Worm (Caenorhabditis elegans): ENCODE results near the gene F47E1.1.

F47E1.1 gene

DNA sequence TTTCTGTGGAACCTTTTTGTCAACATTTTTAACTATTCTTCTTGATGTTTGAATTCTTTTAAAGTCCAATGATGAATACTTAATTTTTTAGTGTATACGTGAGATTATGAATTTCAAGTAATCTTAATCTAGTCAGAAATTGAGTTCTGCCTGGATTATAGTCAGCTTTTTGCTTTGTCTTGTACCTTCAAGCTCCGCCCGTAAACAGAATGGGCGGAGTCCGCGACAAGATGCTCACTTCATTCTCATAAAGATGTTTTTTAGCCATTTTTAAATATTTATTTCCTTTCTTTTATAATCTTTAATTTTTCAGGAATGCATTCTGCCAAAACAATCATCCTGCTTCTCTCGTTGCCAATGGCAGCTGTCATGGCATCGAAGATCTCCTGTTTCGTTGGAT lies at the start of gene F47E1.1:
TSS of gene F47E1.1 (plus strand) at position 301 of the 400 bp plus-strand sequence.
- TF ChIP-seq him-1 (tag; optimal IDR thresholded peaks at IDR 0.05), result no peak
- TF ChIP-seq W03F9.2 (tag; optimal IDR thresholded peaks at IDR 0.05), result no peak

DNA sequence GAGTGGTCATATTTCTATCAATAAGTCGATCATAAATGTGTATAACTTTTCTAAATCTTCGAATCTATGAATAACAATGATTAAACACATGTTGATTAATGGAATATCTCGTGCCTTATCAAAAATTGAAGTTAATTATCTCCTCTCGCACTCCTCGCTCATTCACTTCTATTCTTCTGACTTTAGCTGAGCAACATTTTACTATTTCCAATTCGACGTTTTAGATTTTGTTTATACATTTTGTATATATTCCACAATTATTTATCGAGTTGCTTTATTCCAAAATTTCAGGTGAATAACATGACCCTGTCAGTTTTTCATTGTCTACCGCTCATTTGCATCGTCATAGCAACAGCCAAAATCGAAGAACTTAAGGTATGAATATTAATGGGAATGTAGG lies 49.7 kb upstream of the F47E1.1 start, which contains the start of gene T25B6.3:
TSS of gene T25B6.3 (plus strand) at position 301 of the 400 bp plus-strand sequence.
- TF ChIP-seq him-1 (tag; optimal IDR thresholded peaks at IDR 0.05) (no peak), W03F9.2 (tag; optimal IDR thresholded peaks at IDR 0.05) (no peak), dao-5 (tag; optimal IDR thresholded peaks at IDR 0.05) (no peak)

DNA sequence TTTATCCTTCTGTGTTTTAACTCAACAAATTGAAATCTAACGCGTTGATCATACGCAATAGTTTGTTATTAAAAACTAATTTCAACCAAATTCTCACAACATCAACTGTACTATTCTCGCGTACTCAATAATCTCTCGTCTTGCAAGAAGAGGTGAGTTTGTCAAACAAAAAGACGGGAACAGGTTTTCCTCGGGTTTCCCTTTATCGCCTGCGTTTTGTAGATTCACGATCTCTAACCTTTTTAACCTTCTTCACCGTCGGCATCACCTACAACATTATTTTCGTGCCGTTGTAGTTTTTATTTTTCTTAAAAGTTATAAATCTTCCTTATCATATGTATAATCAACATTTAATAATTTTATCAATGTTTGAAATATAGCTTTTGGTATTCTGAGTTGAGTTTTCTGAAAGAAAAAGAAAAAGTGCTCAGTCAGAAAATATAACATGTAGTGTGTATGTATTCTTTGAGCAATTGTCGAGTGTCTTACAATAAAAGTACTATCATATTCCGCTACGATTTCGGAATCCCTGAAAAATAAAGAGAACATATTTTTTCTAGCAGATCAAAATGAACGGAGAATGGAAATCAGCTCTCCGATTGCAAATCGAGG lies 48.0 kb upstream of the F47E1.1 start, which contains the start of gene snf-12:
TSS of gene snf-12 (plus strand) at position 562 of the 612 bp plus-strand sequence.
- TF ChIP-seq him-1 (tag; optimal IDR thresholded peaks at IDR 0.05) (no peak), dao-5 (tag; optimal IDR thresholded peaks at IDR 0.05) (no peak), W03F9.2 (tag; optimal IDR thresholded peaks at IDR 0.05) (no peak)

DNA sequence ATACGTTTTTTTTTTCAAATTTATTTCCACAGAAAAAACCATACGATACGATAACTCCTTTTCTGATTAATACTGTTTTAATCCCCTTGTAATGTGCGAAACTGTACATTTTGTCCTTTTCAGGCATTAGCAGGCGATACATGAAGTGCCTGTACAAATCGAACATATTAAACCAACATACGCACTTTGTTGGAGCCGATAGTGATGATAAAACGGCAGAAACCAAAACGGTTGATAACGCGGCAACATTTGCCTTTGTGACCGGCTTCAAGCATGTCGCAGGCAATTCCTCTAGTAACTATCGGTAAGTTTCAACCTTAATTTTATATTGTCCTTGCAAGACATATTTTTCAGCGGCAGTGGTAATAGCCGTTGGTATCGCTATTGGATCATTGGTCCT lies 42.7 kb upstream of the F47E1.1 start, which contains the start of gene nep-22:
TSS of gene nep-22 (plus strand) at position 245 of the 400 bp plus-strand sequence.
- TF ChIP-seq W03F9.2 (tag; optimal IDR thresholded peaks at IDR 0.05) (no peak), dao-5 (tag; optimal IDR thresholded peaks at IDR 0.05) (no peak), him-1 (tag; optimal IDR thresholded peaks at IDR 0.05) (no peak)

DNA sequence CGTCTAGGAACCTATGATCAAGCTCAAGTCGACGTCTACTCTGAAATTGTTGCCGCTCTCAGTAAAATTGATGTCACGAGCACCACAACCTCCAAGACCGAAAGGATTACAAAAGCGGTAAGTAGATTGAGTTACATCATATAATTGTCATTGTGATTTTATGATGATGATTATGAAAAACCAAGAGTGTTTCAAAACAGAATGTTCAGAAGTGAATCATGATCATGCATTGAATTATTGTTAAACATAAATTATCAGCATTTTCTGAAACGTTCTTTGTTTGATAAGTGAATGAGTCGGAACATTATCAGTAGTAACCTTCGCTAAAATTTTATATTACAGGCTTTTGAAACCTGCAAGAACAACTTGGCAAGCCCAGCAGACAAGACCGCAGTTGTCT lies 41.8 kb upstream of the F47E1.1 start:
- no peak for TF ChIP-seq dao-5 (tag; optimal IDR thresholded peaks at IDR 0.05)
- TF ChIP-seq him-1 (tag; optimal IDR thresholded peaks at IDR 0.05), result no peak
- TF ChIP-seq W03F9.2 (tag; optimal IDR thresholded peaks at IDR 0.05), result no peak

DNA sequence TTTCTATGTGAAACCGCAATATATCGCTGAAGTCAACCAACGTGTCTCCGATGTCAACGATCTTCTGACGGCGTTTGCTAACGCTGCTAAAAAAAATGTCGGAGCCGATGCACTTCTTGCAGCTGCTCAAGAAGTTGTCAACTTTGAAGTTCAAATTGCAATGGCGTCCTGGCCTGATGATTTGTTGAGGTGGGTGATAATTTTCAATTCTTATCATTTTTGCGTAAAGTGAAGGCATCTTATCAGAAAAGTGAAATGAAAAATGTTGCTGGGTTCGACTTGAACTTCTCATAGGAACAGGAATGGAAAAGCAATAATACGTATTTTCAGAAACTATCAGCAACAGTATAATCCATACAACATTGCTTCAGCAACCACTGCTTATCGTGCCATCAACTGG lies 40.7 kb upstream of the F47E1.1 start:
- TF ChIP-seq W03F9.2 (tag; optimal IDR thresholded peaks at IDR 0.05), result no peak
- TF ChIP-seq dao-5 (tag; optimal IDR thresholded peaks at IDR 0.05), result no peak
- TF ChIP-seq him-1 (tag; optimal IDR thresholded peaks at IDR 0.05), result no peak

DNA sequence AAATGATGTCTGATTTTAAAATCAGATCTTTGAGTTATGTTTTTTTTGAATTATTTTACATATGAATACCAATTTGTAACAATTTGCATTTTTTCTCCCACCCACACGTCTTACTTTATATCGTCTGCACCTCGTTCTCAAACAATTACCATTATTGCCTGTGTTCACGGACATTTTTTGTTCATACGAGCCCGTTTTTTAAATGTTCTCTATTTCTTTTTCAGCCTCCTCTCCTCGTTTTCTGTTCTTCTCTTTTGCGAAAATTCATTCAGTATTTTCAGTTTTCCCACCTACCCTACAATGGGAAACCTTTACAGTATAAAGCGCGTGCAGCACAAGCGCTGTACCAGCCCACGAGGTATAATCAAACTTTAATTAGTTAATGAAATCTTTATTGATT lies 31.1 kb upstream of the F47E1.1 start, which contains the start of gene prdm-14:
TSS of gene prdm-14 (plus strand) at position 301 of the 400 bp plus-strand sequence.
- TF ChIP-seq him-1 (tag; optimal IDR thresholded peaks at IDR 0.05), result no peak
- TF ChIP-seq W03F9.2 (tag; optimal IDR thresholded peaks at IDR 0.05), result no peak
- no peak for TF ChIP-seq dao-5 (tag; optimal IDR thresholded peaks at IDR 0.05)

DNA sequence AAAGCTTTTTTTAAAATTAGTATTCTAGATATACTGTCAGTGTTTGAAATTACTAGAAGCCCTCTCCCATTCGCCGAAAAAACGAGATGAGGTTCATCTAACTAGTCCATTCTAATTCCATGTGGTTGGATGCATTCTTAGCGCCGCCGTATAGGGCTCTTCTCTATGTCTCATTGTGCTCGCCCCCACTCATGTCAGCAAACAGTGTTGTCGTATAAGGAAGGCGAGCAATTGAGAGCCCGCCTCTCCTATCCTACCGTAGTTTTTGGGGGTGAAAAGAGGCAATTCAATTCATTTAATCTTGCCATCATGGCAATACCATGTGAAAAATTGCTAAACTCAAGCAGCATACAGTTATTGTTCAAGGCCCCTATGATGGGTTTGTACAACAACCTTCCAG lies 28.3 kb upstream of the F47E1.1 start, which contains the start of gene F47E1.20:
TSS of gene F47E1.20 (plus strand) at position 301 of the 400 bp plus-strand sequence.
- TF ChIP-seq dao-5 (tag; optimal IDR thresholded peaks at IDR 0.05), result no peak
- no peak for TF ChIP-seq W03F9.2 (tag; optimal IDR thresholded peaks at IDR 0.05)
- TF ChIP-seq him-1 (tag; optimal IDR thresholded peaks at IDR 0.05), result no peak

DNA sequence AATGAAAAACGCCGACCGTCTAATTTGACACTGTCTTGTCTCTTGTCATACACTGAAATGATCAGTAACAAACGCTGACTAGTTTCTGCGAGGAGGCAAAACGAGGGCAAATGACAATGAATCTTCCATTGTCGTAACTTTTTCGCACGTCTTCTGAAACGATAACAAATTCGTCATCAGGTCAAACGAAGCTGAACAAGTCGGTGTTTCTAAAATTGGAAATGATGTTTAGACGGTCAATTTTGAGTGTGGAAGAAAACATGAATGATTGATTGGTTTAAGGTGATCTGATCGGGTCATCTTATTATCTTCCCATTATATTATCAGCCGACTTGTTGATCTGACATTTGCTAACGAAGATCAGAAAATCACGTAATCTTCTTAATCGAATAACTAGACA lies 23.6 kb upstream of the F47E1.1 start:
- TF ChIP-seq W03F9.2 (tag; optimal IDR thresholded peaks at IDR 0.05), result no peak

DNA sequence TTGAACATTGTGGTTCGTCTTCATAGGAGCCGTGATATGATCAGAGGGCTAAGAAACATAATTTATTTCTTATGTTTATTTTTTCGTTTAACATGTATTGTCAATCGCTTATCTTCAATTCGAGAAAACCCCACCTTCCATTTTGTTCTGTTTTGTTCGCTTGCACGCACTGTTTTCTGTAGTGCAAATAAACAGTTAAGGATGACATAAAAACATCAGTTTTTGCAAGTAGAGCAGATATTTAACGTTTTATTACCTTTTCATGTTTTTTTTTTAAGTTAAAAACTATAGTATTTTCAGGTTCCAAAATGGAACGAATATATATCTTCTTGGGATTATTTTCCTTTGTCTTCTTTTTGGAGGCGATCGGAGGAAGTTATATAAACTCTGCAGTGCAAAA lies 19.6 kb upstream of the F47E1.1 start, which contains the start of gene F47E1.2:
TSS of gene F47E1.2 (plus strand) at position 301 of the 400 bp plus-strand sequence.
- TF ChIP-seq dao-5 (tag; optimal IDR thresholded peaks at IDR 0.05), result no peak
- no peak for TF ChIP-seq W03F9.2 (tag; optimal IDR thresholded peaks at IDR 0.05)
- TF ChIP-seq him-1 (tag; optimal IDR thresholded peaks at IDR 0.05), result no peak

DNA sequence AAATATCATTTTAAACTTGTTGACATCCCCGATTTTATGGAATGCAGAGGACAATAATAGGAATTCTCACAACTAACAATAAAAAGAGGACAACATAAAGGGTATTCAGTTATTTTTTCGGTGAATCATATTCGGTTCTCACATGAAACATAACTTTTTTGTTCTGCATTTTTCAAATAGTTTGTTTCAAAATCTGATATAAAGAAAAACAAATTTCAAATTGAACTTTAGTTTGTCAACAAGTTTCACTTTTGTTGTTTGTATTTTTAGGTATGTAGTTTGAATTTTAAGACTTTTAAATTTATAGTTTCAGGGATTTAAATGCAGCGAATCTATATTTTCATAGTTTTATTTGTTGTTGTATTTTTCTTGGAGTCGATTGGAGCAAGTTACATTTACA lies 14.5 kb upstream of the F47E1.1 start, which contains the start of gene F47E1.4:
TSS of gene F47E1.4 (plus strand) at position 301 of the 400 bp plus-strand sequence.
- TF ChIP-seq W03F9.2 (tag; optimal IDR thresholded peaks at IDR 0.05) (no peak), him-1 (tag; optimal IDR thresholded peaks at IDR 0.05) (no peak), dao-5 (tag; optimal IDR thresholded peaks at IDR 0.05) (no peak)

DNA sequence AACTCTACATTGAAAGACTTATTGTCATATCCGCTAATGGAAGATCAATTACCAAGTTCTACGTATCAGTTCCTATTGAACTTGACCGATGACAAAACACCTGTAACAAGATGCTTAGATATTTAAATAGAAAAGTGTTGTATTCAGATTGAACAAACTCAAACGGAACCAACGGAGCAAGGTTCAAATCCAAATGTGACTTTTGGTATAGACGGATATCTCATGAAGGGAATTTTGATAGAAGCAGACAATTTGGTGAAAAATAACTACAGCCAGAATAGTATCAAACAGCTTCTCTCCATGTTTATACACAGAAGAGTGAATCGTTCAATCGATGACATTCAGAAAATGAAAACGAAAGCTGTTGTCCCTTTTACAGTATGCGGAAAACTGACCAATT lies 13.5 kb upstream of the F47E1.1 start:
- TF ChIP-seq W03F9.2 (tag; optimal IDR thresholded peaks at IDR 0.05) (no peak), dao-5 (tag; optimal IDR thresholded peaks at IDR 0.05) (no peak), him-1 (tag; optimal IDR thresholded peaks at IDR 0.05) (no peak)

DNA sequence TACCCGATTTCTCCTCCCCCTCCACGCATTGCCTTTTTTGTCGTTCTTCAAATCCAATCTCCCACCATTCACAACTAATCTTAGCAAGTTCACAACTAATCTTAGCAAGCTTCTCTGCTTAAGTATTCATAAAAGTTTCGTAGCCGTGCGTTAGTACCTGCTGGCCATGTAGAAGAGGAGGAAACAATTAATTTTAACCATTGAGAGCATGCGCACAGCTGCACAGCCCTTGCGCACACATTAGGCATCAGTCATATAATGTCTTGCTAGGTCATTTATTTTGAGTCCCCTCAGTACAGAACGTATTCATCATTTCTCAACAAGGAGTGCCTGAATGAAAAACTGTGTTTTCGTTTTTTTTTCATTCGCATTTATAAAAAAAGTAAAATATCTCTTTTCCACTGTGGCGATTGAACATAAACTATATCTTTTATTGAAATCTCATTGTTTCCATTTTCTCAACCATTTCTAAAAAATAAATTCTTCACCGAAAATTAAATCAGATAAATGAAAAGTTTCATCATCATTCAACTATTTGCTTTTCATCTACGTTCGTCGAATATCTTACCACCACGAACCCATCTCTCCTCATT lies 9.7 kb upstream of the F47E1.1 start:
- TF ChIP-seq W03F9.2 (tag; optimal IDR thresholded peaks at IDR 0.05) (no peak), him-1 (tag; optimal IDR thresholded peaks at IDR 0.05) (no peak), dao-5 (tag; optimal IDR thresholded peaks at IDR 0.05) (no peak)

DNA sequence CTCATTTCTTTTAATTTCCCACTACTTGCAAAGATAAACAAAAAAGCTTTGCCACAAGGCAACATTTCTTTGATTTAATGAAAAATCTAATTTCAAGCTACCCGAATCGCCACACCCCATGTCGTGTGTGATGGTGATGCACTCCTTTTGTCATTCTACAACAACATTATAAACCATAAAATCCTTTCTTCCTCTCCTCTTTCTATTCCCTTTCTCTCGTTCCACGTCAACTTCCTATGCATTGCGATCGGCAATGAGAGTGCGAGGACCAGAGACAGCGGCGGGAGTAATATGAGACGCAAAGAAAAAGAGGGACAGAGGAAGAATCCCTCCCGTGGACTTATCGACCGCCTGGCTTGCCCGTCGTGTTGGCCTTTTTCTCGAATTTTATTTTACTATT lies 8.9 kb upstream of the F47E1.1 start:
- TF ChIP-seq him-1 (tag; optimal IDR thresholded peaks at IDR 0.05) (no peak), dao-5 (tag; optimal IDR thresholded peaks at IDR 0.05) (no peak), W03F9.2 (tag; optimal IDR thresholded peaks at IDR 0.05) (no peak)
